Worm (Caenorhabditis elegans): ENCODE measurements around the gene cyp-33B1.

DNA sequence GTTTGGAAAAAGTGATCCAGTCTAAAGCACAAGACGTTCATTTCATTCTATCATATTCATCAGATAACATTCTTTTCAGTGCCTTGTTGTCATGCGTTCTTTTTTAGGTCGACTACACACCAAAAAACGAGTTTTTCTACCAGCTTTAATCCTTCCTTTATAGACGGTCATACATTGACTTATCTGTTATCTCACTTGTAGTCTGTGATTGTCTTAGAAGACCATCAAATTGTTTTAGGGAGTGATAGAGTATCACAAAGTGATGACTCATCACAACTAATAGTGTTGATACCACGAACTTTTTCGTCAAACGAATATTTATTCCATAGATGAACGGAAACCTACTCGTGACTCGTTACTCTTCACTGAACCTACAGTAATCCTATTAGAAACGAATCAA, 44.7 kb downstream of the cyp-33B1 start:
- TF ChIP-seq dpl-1 (GFP tag; optimal IDR thresholded peaks at IDR 0.05) (no peak), egl-18 (GFP tag; IDR thresholded peaks at IDR 0.05) (no peak), sea-2 (GFP tag; IDR thresholded peaks at IDR 0.05) (no peak), mxl-1 (tag; optimal IDR thresholded peaks at IDR 0.05) (no peak), tbx-9 (tag; optimal IDR thresholded peaks at IDR 0.05; ENCODE audit: borderline replicate concordance) (no peak), egrh-3 (GFP tag; IDR thresholded peaks at IDR 0.05) (no peak)

All from whole organism, young adult.